Worm (Caenorhabditis elegans) whole organism, mixed stage, embryonic: Measurements from ENCODE around the gene str-85.

Source experiments
- M03D4.4 ChIP-seq: sonication (generic microtip); optimal IDR thresholded peaks from 2 replicates; lab custom pipeline; 2017; ENCODE audit warnings: mild to moderate bottlenecking, missing genetic modification characterization, missing compliant biosample characterization
- bed-3 ChIP-seq: fragments of 200-800 bp; sonication (Bioruptor generic); optimal IDR thresholded peaks from 3 replicates; lab custom pipeline; 2018; ENCODE audit warnings: mild to moderate bottlenecking, missing genetic modification characterization, moderate library complexity, missing compliant biosample characterization
- blmp-1 ChIP-seq: fragments of 150-350 bp; optimal IDR thresholded peaks from 2 replicates; lab custom pipeline; 2014; ENCODE audit warnings: missing biosample characterization, missing genetic modification characterization
- ceh-39 ChIP-seq: fragments of 150-350 bp; optimal IDR thresholded peaks from 2 replicates; lab custom pipeline; 2014; ENCODE audit warnings: missing biosample characterization, missing genetic modification characterization
- ceh-43 ChIP-seq: fragments of 200-800 bp; sonication (Bioruptor generic); optimal IDR thresholded peaks from 2 replicates; lab custom pipeline; 2018; ENCODE audit warnings: mild to moderate bottlenecking, missing genetic modification characterization, moderate library complexity, missing compliant biosample characterization
- ceh-83 ChIP-seq: fragments of 200-800 bp; sonication (Bioruptor generic); optimal IDR thresholded peaks from 2 replicates; lab custom pipeline; 2018; ENCODE audit warnings: mild to moderate bottlenecking, missing genetic modification characterization, missing compliant biosample characterization
- ces-1 ChIP-seq: fragments of 150-350 bp; optimal IDR thresholded peaks from 2 replicates; lab custom pipeline; 2014; ENCODE audit warnings: missing biosample characterization, missing genetic modification reagents, missing genetic modification characterization
- cnd-1 ChIP-seq: fragments of 200-800 bp; sonication (Bioruptor generic); optimal IDR thresholded peaks from 2 replicates; lab custom pipeline; 2018; ENCODE audit warnings: mild to moderate bottlenecking, missing genetic modification characterization, missing compliant biosample characterization
- drap-1 ChIP-seq: fragments of 200-800 bp; sonication (Bioruptor generic); optimal IDR thresholded peaks from 3 replicates; lab custom pipeline; 2018; ENCODE audit warnings: mild to moderate bottlenecking, missing genetic modification characterization, missing compliant biosample characterization
- elt-1 ChIP-seq: sonication (generic microtip); optimal IDR thresholded peaks from 2 replicates; lab custom pipeline; 2017; ENCODE audit warnings: missing genetic modification characterization, mild to moderate bottlenecking, missing compliant biosample characterization, antibody characterized with exemption, moderate library complexity, borderline replicate concordance; ENCODE audit not compliant: insufficient read depth
- elt-3 ChIP-seq: fragments of 150-350 bp; optimal IDR thresholded peaks from 2 replicates; lab custom pipeline; 2014; ENCODE audit warnings: missing biosample characterization, missing genetic modification characterization
- flh-1 ChIP-seq: fragments of 200-800 bp; sonication (Bioruptor generic); optimal IDR thresholded peaks from 2 replicates; lab custom pipeline; 2018; ENCODE audit warnings: mild to moderate bottlenecking, missing genetic modification characterization, moderate library complexity, missing compliant biosample characterization
- ham-2 ChIP-seq: fragments of 200-800 bp; sonication (Bioruptor generic); optimal IDR thresholded peaks from 2 replicates; lab custom pipeline; 2018; ENCODE audit warnings: mild to moderate bottlenecking, missing genetic modification characterization, missing compliant biosample characterization
- hlh-1 ChIP-seq: fragments of 150-350 bp; optimal IDR thresholded peaks from 2 replicates; lab custom pipeline; 2014; ENCODE audit warnings: missing biosample characterization, missing genetic modification reagents, missing genetic modification characterization
- lin-13 ChIP-seq: fragments of 150-350 bp; optimal IDR thresholded peaks from 2 replicates; lab custom pipeline; 2014; ENCODE audit warnings: missing biosample characterization, missing genetic modification characterization
- mab-5 ChIP-seq: fragments of 150-350 bp; optimal IDR thresholded peaks from 2 replicates; lab custom pipeline; 2014; ENCODE audit warnings: missing biosample characterization, missing genetic modification characterization
- mls-2 ChIP-seq: sonication (generic microtip); optimal IDR thresholded peaks from 2 replicates; lab custom pipeline; 2016; ENCODE audit warnings: mild to moderate bottlenecking, missing genetic modification characterization, moderate library complexity, missing compliant biosample characterization
- nhr-12 ChIP-seq: fragments of 150-350 bp; optimal IDR thresholded peaks from 2 replicates; lab custom pipeline; 2014; ENCODE audit warnings: missing biosample characterization, missing genetic modification characterization
- nhr-2 ChIP-seq: fragments of 150-350 bp; optimal IDR thresholded peaks from 2 replicates; lab custom pipeline; 2014; ENCODE audit warnings: missing biosample characterization, missing genetic modification characterization
- nhr-237 ChIP-seq: fragments of 150-350 bp; optimal IDR thresholded peaks from 2 replicates; lab custom pipeline; 2014; ENCODE audit warnings: missing biosample characterization, missing genetic modification characterization
- nhr-28 ChIP-seq: fragments of 150-350 bp; optimal IDR thresholded peaks from 2 replicates; lab custom pipeline; 2014; ENCODE audit warnings: missing biosample characterization, missing genetic modification characterization
- pha-4 ChIP-seq: fragments of 150-350 bp; optimal IDR thresholded peaks from 2 replicates; lab custom pipeline; 2018; ENCODE audit warnings: missing biosample characterization, missing genetic modification reagents, missing genetic modification characterization
- sem-2 ChIP-seq: fragments of 200-800 bp; sonication (Bioruptor generic); optimal IDR thresholded peaks from 2 replicates; lab custom pipeline; 2018; ENCODE audit warnings: mild to moderate bottlenecking, missing genetic modification characterization, missing compliant biosample characterization
- snpc-4 ChIP-seq: fragments of 150-350 bp; optimal IDR thresholded peaks from 2 replicates; lab custom pipeline; 2014; ENCODE audit warnings: missing biosample characterization, missing genetic modification characterization
- sptf-1 ChIP-seq: sonication (generic microtip); optimal IDR thresholded peaks from 2 replicates; lab custom pipeline; 2017; ENCODE audit warnings: mild to moderate bottlenecking, missing genetic modification characterization, moderate library complexity, missing compliant biosample characterization
- tbx-8 ChIP-seq: fragments of 200-800 bp; sonication (Bioruptor generic); optimal IDR thresholded peaks from 2 replicates; lab custom pipeline; 2018; ENCODE audit warnings: mild to moderate bottlenecking, missing genetic modification characterization, moderate library complexity, missing compliant biosample characterization
- unc-62 ChIP-seq: fragments of 150-350 bp; optimal IDR thresholded peaks from 2 replicates; lab custom pipeline; 2014; ENCODE audit warnings: missing biosample characterization, missing genetic modification reagents, missing genetic modification characterization
- zip-8 ChIP-seq: fragments of 150-350 bp; optimal IDR thresholded peaks from 2 replicates; lab custom pipeline; 2014; ENCODE audit warnings: missing biosample characterization, missing genetic modification characterization
- ztf-11 ChIP-seq: fragments of 150-350 bp; optimal IDR thresholded peaks from 2 replicates; lab custom pipeline; 2014; ENCODE audit warnings: missing biosample characterization, missing genetic modification characterization

The str-85 gene

DNA sequence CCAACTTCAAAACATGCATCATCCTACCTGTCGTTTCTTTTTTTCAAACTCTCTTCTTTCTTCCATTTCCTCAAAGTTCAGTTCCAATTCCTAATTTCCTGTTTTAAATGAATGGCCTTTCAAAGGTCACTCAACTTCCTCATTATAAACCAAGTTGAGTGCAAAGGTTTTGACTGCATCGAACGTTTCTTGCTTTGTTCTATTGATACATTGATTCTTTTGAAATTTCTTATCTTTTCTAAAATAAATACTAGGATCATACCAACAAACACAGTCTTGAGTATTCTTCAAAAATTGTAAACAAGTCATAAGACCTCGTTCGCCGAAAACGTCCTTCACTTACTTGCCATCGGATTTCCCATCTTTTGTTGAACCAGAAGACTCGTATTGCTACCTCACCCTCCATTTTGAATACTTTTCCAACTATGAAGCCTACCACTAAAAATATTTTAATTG, 4.6 kb upstream of the str-85 start, which contains the start of gene F59E11.7:
Gene F59E11.7 (plus strand): TSS at position 51 of the 456 bp plus-strand sequence.
- TF ChIP-seq drap-1 (GFP tag; lab: Kevin White, UChicago) = no peak
- TF ChIP-seq ceh-39 (tag; lab: Kevin White, UChicago) = no peak
- no peak for TF ChIP-seq nhr-12 (tag; lab: Kevin White, UChicago)
- no peak for TF ChIP-seq ceh-43

ce11 chrV:8988104-8988503, 2.5 kb upstream of the str-85 start, which contains the start of gene str-87:
Gene str-87, minus strand, starts transcription at chrV:8988204.
- TF ChIP-seq ceh-43 = no peak
- no peak for TF ChIP-seq cnd-1 (tag; lab: Kevin White, UChicago)
- TF ChIP-seq blmp-1 (tag; lab: Kevin White, UChicago) = no peak

- TF ChIP-seq hlh-1 (tag; lab: Kevin White, UChicago) (no peak), ceh-43 (no peak), ces-1 (GFP tag; lab: Kevin White, UChicago) (no peak), blmp-1 (tag; lab: Kevin White, UChicago) (no peak), ham-2 (GFP tag; lab: Kevin White, UChicago) (no peak), ztf-11 (tag; lab: Kevin White, UChicago) (no peak), sptf-1 (tag; lab: Kevin White, UChicago) (no peak), nhr-28 (no peak), mls-2 (tag; lab: Kevin White, UChicago) (no peak), M03D4.4 (tag; lab: Kevin White, UChicago) (no peak), ceh-83 (GFP tag; lab: Kevin White, UChicago) (no peak)
Measured at ce11 chrV:8984783-8985182, 857 bp downstream of the str-85 start.

ce11 chrV:8983604-8984003, 2.0 kb downstream of the str-85 start, which contains the start of gene str-86:
Gene str-86, minus strand, starts transcription at chrV:8983704.
- TF ChIP-seq elt-1 (tag; lab: Kevin White, UChicago) = no peak
- no peak for TF ChIP-seq sem-2
- TF ChIP-seq ztf-11 (tag; lab: Kevin White, UChicago) = no peak
- TF ChIP-seq snpc-4 (tag; lab: Kevin White, UChicago) = no peak
- no peak for TF ChIP-seq ceh-39 (tag; lab: Kevin White, UChicago)
- TF ChIP-seq nhr-237 (tag; lab: Kevin White, UChicago) = no peak

ce11 chrV:8980845-8981244, 4.8 kb downstream of the str-85 start, which contains the start of gene str-84:
Gene str-84, minus strand, starts transcription at chrV:8980945.
- TF ChIP-seq cnd-1 (tag; lab: Kevin White, UChicago) (no peak), blmp-1 (tag; lab: Kevin White, UChicago) (no peak), M03D4.4 (tag; lab: Kevin White, UChicago) (no peak), nhr-2 (no peak), ceh-39 (tag; lab: Kevin White, UChicago) (no peak), zip-8 (tag; lab: Kevin White, UChicago) (no peak), elt-1 (tag; lab: Kevin White, UChicago) (no peak), ceh-83 (GFP tag; lab: Kevin White, UChicago) (no peak), bed-3 (GFP tag; lab: Kevin White, UChicago) (no peak), lin-13 (tag; lab: Kevin White, UChicago) (no peak), flh-1 (GFP tag; lab: Kevin White, UChicago) (no peak), pha-4 (no peak), drap-1 (GFP tag; lab: Kevin White, UChicago) (no peak), mls-2 (tag; lab: Kevin White, UChicago) (no peak), nhr-12 (tag; lab: Kevin White, UChicago) (no peak), tbx-8 (GFP tag; lab: Kevin White, UChicago) (no peak), sem-2 (no peak), elt-3 (tag; lab: Kevin White, UChicago) (no peak), mab-5 (no peak), sptf-1 (tag; lab: Kevin White, UChicago) (no peak)

- TF ChIP-seq unc-62 (no peak), snpc-4 (tag; lab: Kevin White, UChicago) (no peak), M03D4.4 (tag; lab: Kevin White, UChicago) (no peak), flh-1 (GFP tag; lab: Kevin White, UChicago) (no peak), hlh-1 (tag; lab: Kevin White, UChicago) (no peak)
Measured at ce11 chrV:8977895-8978294, 7.7 kb downstream of the str-85 start.
